Fruit fly (Drosophila melanogaster) S2 (cell line): ENCODE data around the gene Art4.

Experiments used
- CG8478 ChIP-seq: fragments of >200 bp; optimal IDR thresholded peaks from 2 replicates; lab custom pipeline; 2018
- CTCF ChIP-seq, 2 experiments: fragments of >200 bp; optimal IDR thresholded peaks; 2 replicates each; lab custom pipeline; 2018

- no peak for TF ChIP-seq CTCF (optimal IDR thresholded peaks at IDR 0.05; lab: Kevin White, UChicago)
- TF ChIP-seq CG8478 (lab: Kevin White, UChicago) = no peak
These were observed 48.3 kb downstream of the Art4 start for dm6 chr3R:9937605-9938004.
